Worm (Caenorhabditis elegans) whole organism, L4 larva: ENCODE results near the gene EGAP1.1.

Source experiments
- F10B5.3 ChIP-seq: sonication (generic microtip); optimal IDR thresholded peaks from 2 replicates; lab custom pipeline; 2016; ENCODE audit warnings: mild to moderate bottlenecking, missing genetic modification characterization, missing compliant biosample characterization
- ZK546.5 ChIP-seq, 2 experiments: sonication (generic microtip); optimal IDR thresholded peaks; 2 replicates each; lab custom pipeline; 2017; ENCODE audit warnings: missing biosample characterization in 2 of 2, missing genetic modification characterization in 2 of 2
- aha-1 ChIP-seq: fragments of 150-350 bp; peaks from one replicate; lab custom pipeline; 2014; ENCODE audit warnings: missing biosample characterization, missing genetic modification characterization
- ama-1 ChIP-seq: fragments of 150-350 bp; optimal IDR thresholded peaks from 2 replicates; lab custom pipeline; 2014; ENCODE audit warnings: inconsistent platforms, mixed read lengths
- ceh-20 ChIP-seq: fragments of 200-800 bp; sonication (Bioruptor generic); IDR thresholded peaks from 2 replicates; pipeline ENCODE4 v1.3.6; 2022; ENCODE audit warnings: missing genetic modification reagents, missing genetic modification characterization, missing compliant biosample characterization
- ceh-28 ChIP-seq: fragments of 150-350 bp; optimal IDR thresholded peaks from 2 replicates; lab custom pipeline; 2014; ENCODE audit warnings: missing biosample characterization, missing genetic modification reagents, missing genetic modification characterization
- ctbp-1 ChIP-seq: fragments of 200-800 bp; sonication (Bioruptor generic); IDR thresholded peaks from 2 replicates; pipeline ENCODE4 v1.3.6; 2022; ENCODE audit warnings: missing genetic modification reagents, missing genetic modification characterization, missing compliant biosample characterization
- daf-16 ChIP-seq, 3 experiments: sonication (generic microtip); optimal IDR thresholded peaks; 2 replicates each; lab custom pipeline; 2016 to 2017; ENCODE audit warnings: missing genetic modification characterization in 3 of 3, missing genetic modification reagents in 3 of 3, mild to moderate bottlenecking in 2 of 3, missing compliant biosample characterization in 2 of 3, missing biosample characterization in 1 of 3, moderate library complexity in 1 of 3
- dmd-6 ChIP-seq: fragments of 200-800 bp; sonication (Bioruptor generic); IDR thresholded peaks from 2 replicates; pipeline ENCODE4 v1.3.6; 2022; ENCODE audit warnings: missing genetic modification reagents, missing genetic modification characterization, missing compliant biosample characterization
- egl-43 ChIP-seq: fragments of 200-800 bp; sonication (Bioruptor generic); IDR thresholded peaks from 2 replicates; pipeline ENCODE4 v1.3.6; 2022; ENCODE audit warnings: missing genetic modification reagents, missing genetic modification characterization, missing compliant biosample characterization
- fkh-10 ChIP-seq: fragments of 150-350 bp; optimal IDR thresholded peaks from 2 replicates; lab custom pipeline; 2014; ENCODE audit warnings: missing biosample characterization, missing genetic modification reagents, missing genetic modification characterization
- hif-1 ChIP-seq, 2 experiments: sonication (generic microtip); optimal IDR thresholded peaks; 2 replicates each; lab custom pipeline; 2016 to 2017; ENCODE audit warnings: missing compliant biosample characterization in 2 of 2, missing genetic modification characterization in 2 of 2, missing genetic modification reagents in 2 of 2, missing genotype in 2 of 2, mild to moderate bottlenecking in 1 of 2
- hlh-11 ChIP-seq: fragments of 200-800 bp; sonication (Bioruptor generic); optimal IDR thresholded peaks from 2 replicates; lab custom pipeline; 2018; ENCODE audit warnings: mild to moderate bottlenecking, missing genetic modification characterization, missing compliant biosample characterization
- hlh-30 ChIP-seq: sonication (generic microtip); optimal IDR thresholded peaks from 2 replicates; lab custom pipeline; 2017; ENCODE audit warnings: antibody characterized with exemption, mild to moderate bottlenecking, missing genetic modification characterization, missing compliant biosample characterization; ENCODE audit not compliant: insufficient read depth
- hmg-1.1 ChIP-seq: fragments of 200-800 bp; sonication (Bioruptor generic); IDR thresholded peaks from 2 replicates; pipeline ENCODE4 v1.3.6; 2022; ENCODE audit warnings: missing genetic modification reagents, missing genetic modification characterization, missing compliant biosample characterization
- lin-1 ChIP-seq: fragments of 200-800 bp; sonication (Bioruptor generic); IDR thresholded peaks from 2 replicates; pipeline ENCODE4 v1.3.6; 2022; ENCODE audit warnings: missing genetic modification reagents, missing genetic modification characterization, missing compliant biosample characterization
- lsy-2 ChIP-seq, 2 experiments: fragments of 150-350 bp in 1 of 2; sonication (generic microtip) in 1 of 2; optimal IDR thresholded peaks; 2 replicates each; lab custom pipeline; 2014 to 2017; ENCODE audit warnings: missing biosample characterization in 2 of 2, missing genetic modification characterization in 2 of 2
- madf-5 ChIP-seq, 2 experiments: fragments of 200-800 bp; sonication (Bioruptor generic); IDR thresholded peaks; 2 replicates each; pipeline ENCODE4 v1.3.6; 2022; ENCODE audit warnings: missing compliant biosample characterization in 2 of 2, missing genetic modification characterization in 2 of 2
- madf-9 ChIP-seq: fragments of 200-800 bp; sonication (Bioruptor generic); conservative IDR thresholded peaks from 2 replicates; pipeline ENCODE4 v1.3.6; 2022; ENCODE audit warnings: missing genetic modification reagents, missing genetic modification characterization, missing compliant biosample characterization
- mep-1 ChIP-seq: fragments of 150-350 bp; sonication (generic microtip); optimal IDR thresholded peaks from 3 replicates; lab custom pipeline; 2014; ENCODE audit warnings: missing biosample characterization, missing genetic modification characterization
- mes-2 ChIP-seq: sonication (generic microtip); optimal IDR thresholded peaks from 2 replicates; lab custom pipeline; 2016; ENCODE audit warnings: missing genotype, mild to moderate bottlenecking, missing genetic modification characterization, missing compliant biosample characterization; ENCODE audit not compliant: poor library complexity, severe bottlenecking
- mxl-3 ChIP-seq: fragments of 200-800 bp; sonication (Bioruptor generic); optimal IDR thresholded peaks from 2 replicates; lab custom pipeline; 2018; ENCODE audit warnings: mild to moderate bottlenecking, missing genetic modification characterization, missing compliant biosample characterization
- nhr-11 ChIP-seq: fragments of 150-350 bp; optimal IDR thresholded peaks from 2 replicates; lab custom pipeline; 2014; ENCODE audit warnings: missing biosample characterization, missing genetic modification characterization
- nhr-25 ChIP-seq: sonication (generic microtip); optimal IDR thresholded peaks from 2 replicates; lab custom pipeline; 2017; ENCODE audit warnings: missing genetic modification characterization, mild to moderate bottlenecking, missing compliant biosample characterization, antibody characterized with exemption, moderate library complexity, borderline replicate concordance; ENCODE audit not compliant: insufficient read depth
- nhr-28 ChIP-seq: fragments of 150-350 bp; optimal IDR thresholded peaks from 2 replicates; lab custom pipeline; 2014; ENCODE audit warnings: missing biosample characterization, missing genetic modification characterization
- pha-4 ChIP-seq, 2 experiments: fragments of 150-350 bp in 1 of 2; fragments of 200-800 bp in 1 of 2; sonication (Bioruptor generic) in 1 of 2; IDR thresholded peaks in 1 of 2; optimal IDR thresholded peaks in 1 of 2; 2 replicates each; pipeline versions ENCODE4 v1.3.6 to Lab custom; 2014 to 2022; ENCODE audit warnings: missing genetic modification characterization in 2 of 2, missing genetic modification reagents in 2 of 2, missing biosample characterization in 1 of 2, missing compliant biosample characterization in 1 of 2
- php-3 ChIP-seq: fragments of 200-800 bp; sonication (Bioruptor generic); IDR thresholded peaks from 2 replicates; pipeline ENCODE4 v1.3.6; 2022; ENCODE audit warnings: missing genetic modification reagents, missing genetic modification characterization, missing compliant biosample characterization
- pqm-1 ChIP-seq: sonication (generic microtip); optimal IDR thresholded peaks from 2 replicates; lab custom pipeline; 2017; ENCODE audit warnings: missing biosample characterization, missing genetic modification characterization
- rbr-2 ChIP-seq: sonication (generic microtip); optimal IDR thresholded peaks from 2 replicates; lab custom pipeline; 2016; ENCODE audit warnings: missing genotype, missing genetic modification characterization, missing compliant biosample characterization
- sdz-12 ChIP-seq: fragments of 200-800 bp; sonication (Bioruptor generic); optimal IDR thresholded peaks from 2 replicates; lab custom pipeline; 2018; ENCODE audit warnings: mild to moderate bottlenecking, missing genetic modification characterization, missing compliant biosample characterization
- set-16 ChIP-seq: fragments of 200-800 bp; sonication (Bioruptor generic); IDR thresholded peaks from 2 replicates; pipeline ENCODE4 v1.3.6; 2022; ENCODE audit warnings: missing genetic modification reagents, missing genetic modification characterization, missing compliant biosample characterization
- snpc-4 ChIP-seq: fragments of 150-350 bp; optimal IDR thresholded peaks from 2 replicates; lab custom pipeline; 2014; ENCODE audit warnings: missing biosample characterization, missing genetic modification characterization
- unc-39 ChIP-seq: sonication (generic microtip); optimal IDR thresholded peaks from 2 replicates; lab custom pipeline; 2017; ENCODE audit warnings: missing biosample characterization, missing genetic modification characterization
- unc-62 ChIP-seq, 3 experiments: fragments of 150-350 bp in 1 of 3; sonication (generic microtip); optimal IDR thresholded peaks in 2 of 3; peaks in 1 of 3; 1 replicate in 1 of 3; 2 replicates in 2 of 3; lab custom pipeline; 2014 to 2017; ENCODE audit warnings: missing biosample characterization in 3 of 3, missing genetic modification characterization in 3 of 3, missing genetic modification reagents in 3 of 3, missing genotype in 1 of 3
- zip-11 ChIP-seq: fragments of 200-800 bp; sonication (Bioruptor generic); IDR thresholded peaks from 2 replicates; pipeline ENCODE4 v1.3.6; 2022; ENCODE audit warnings: missing genetic modification characterization, missing compliant biosample characterization

The EGAP1.1 gene

DNA sequence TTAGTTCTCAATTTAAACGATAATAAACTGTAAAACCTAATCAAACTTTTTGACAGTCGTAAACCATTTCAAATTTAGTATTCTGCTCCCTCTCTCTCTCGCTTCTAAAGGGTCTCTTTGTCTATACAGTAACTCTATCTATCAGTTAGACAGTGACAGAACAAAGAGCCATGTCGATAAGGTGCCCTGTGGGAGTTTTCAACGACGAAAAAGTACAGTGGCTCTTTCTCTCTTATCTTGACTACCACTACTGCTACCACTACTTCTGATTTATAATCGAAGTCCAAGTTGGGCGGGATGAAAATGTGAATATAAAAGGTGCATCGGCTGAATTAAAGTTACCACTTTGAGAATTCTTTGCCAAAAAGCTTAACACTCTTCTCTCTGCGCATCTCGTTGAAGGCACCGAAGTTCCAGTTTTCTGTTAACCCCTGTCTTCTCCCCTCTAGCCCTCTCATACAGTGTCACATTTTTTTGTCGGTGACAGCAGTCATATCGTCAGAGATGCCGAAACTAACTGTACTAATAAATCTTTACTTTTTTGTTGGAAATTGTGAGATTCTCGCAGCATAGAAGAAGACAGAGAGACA is 13.8 kb upstream of the EGAP1.1 start:
- TF ChIP-seq pqm-1 (tag; lab: Kevin White, UChicago) (peak; percentile 12), snpc-4 (tag; lab: Kevin White, UChicago) (no peak), mes-2 (peak; percentile 32), hlh-30 (tag; lab: Kevin White, UChicago) (peak; percentile 15), hmg-1.1 (GFP tag; lab: Robert Waterston, UW) (peak; percentile 26; the same call in 1 of the 2 replicates), nhr-28 (tag; lab: Kevin White, UChicago) (peak; percentile 8), daf-16 (GFP tag; optimal IDR thresholded peaks at IDR 0.05; lab: Kevin White, UChicago) (no peak), daf-16 (tag; optimal IDR thresholded peaks at IDR 0.05; lab: Kevin White, UChicago) (peak; percentile 55), sdz-12 (GFP tag; lab: Kevin White, UChicago) (no peak), unc-62 (GFP tag; optimal IDR thresholded peaks at IDR 0.05 in 1 of 2; lab: Kevin White, UChicago) (peak in 1 of 2 experiments; percentile 93), unc-62 (tag; optimal IDR thresholded peaks at IDR 0.05; lab: Kevin White, UChicago) (no peak), ama-1 (no peak), hlh-11 (tag; lab: Kevin White, UChicago) (peak; percentile 42), php-3 (GFP tag; lab: Robert Waterston, UW) (peak; percentile 14; the same call in 1 of the 2 replicates), lin-1 (GFP tag; lab: Robert Waterston, UW) (0 out of 2 replicates have a peak, but pooled peaks have one; percentile 20), madf-5 (GFP tag; IDR thresholded peaks at IDR 0.05; lab: Robert Waterston, UW) (0 out of 4 replicates have a peak, but pooled peaks have one; percentile 25 to 49)

DNA sequence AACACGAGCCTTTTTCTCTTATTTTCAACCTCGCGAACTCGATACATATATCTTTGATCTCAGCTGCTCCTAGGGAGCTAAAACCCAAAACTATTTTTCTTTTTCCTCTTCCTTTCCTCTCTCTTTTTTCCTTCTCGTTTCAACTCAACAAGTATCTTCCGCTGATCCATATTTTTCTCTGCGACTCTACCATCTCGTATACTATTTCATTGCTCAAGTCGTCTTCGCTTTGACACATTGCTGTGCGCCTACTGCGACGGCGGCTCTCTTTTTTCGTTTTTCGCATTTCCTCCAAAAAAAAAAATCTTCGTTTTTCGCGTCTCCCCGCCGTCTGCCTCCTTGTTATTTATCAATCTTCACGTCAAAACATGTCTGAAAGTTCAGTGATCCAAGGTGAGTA is 12.8 kb upstream of the EGAP1.1 start:
- TF ChIP-seq set-16 (GFP tag; lab: Robert Waterston, UW): peak; percentile 48; the same call in 1 of the 2 replicates
- TF ChIP-seq mxl-3 (GFP tag; lab: Kevin White, UChicago): no peak
- no peak for TF ChIP-seq madf-9 (GFP tag; lab: Robert Waterston, UW)
- TF ChIP-seq hlh-30 (tag; lab: Kevin White, UChicago): peak; percentile 2
- TF ChIP-seq mep-1 (tag; lab: Kevin White, UChicago): peak; percentile 54
- TF ChIP-seq pha-4 (GFP tag; IDR thresholded peaks at IDR 0.05; lab: Robert Waterston, UW): peak; percentile 42; the same call in 1 of the 2 replicates
- no peak for TF ChIP-seq pha-4 (tag; optimal IDR thresholded peaks at IDR 0.05; lab: Kevin White, UChicago)
- TF ChIP-seq lsy-2 (tag; optimal IDR thresholded peaks at IDR 0.05; lab: Kevin White, UChicago): peak in 1 of 2 experiments; percentile 44
- no peak for TF ChIP-seq ceh-28 (tag; lab: Kevin White, UChicago)
- peak; percentile 76 for TF ChIP-seq fkh-10 (GFP tag; lab: Kevin White, UChicago)
- no peak for TF ChIP-seq unc-39
- peak; percentile 57 for TF ChIP-seq hlh-11 (tag; lab: Kevin White, UChicago)
- no peak for TF ChIP-seq F10B5.3
- peak in 1 of 2 experiments; percentile 94 for TF ChIP-seq unc-62 (GFP tag; optimal IDR thresholded peaks at IDR 0.05 in 1 of 2; lab: Kevin White, UChicago)
- TF ChIP-seq unc-62 (tag; optimal IDR thresholded peaks at IDR 0.05; lab: Kevin White, UChicago): no peak
- TF ChIP-seq ceh-20 (GFP tag; lab: Robert Waterston, UW): peak; percentile 56
- peak; percentile 59 for TF ChIP-seq hmg-1.1 (GFP tag; lab: Robert Waterston, UW)
- TF ChIP-seq rbr-2 (tag; lab: Kevin White, UChicago): peak; percentile 36
- peak; percentile 94 for TF ChIP-seq aha-1 (tag; lab: Kevin White, UChicago)
- TF ChIP-seq egl-43: 0 out of 2 replicates have a peak, but pooled peaks have one; percentile 5
- TF ChIP-seq ZK546.5 (tag; optimal IDR thresholded peaks at IDR 0.05; lab: Kevin White, UChicago): no peak
- TF ChIP-seq nhr-11 (tag; lab: Kevin White, UChicago): peak; percentile 4
- peak; percentile 50; the same call in 1 of the 2 replicates for TF ChIP-seq ctbp-1
- TF ChIP-seq zip-11 (GFP tag; lab: Robert Waterston, UW): no peak
- TF ChIP-seq nhr-25 (tag; lab: Kevin White, UChicago): no peak
- peak; percentile 10; the same call in 1 of the 2 replicates for TF ChIP-seq dmd-6 (GFP tag; lab: Robert Waterston, UW)
- no peak for TF ChIP-seq sdz-12 (GFP tag; lab: Kevin White, UChicago)
- peak; percentile 20 for TF ChIP-seq mes-2
- TF ChIP-seq daf-16 (GFP tag; optimal IDR thresholded peaks at IDR 0.05; lab: Kevin White, UChicago): peak in 1 of 2 experiments; percentile 56
- TF ChIP-seq daf-16 (tag; optimal IDR thresholded peaks at IDR 0.05; lab: Kevin White, UChicago): no peak
- peak in 1 of 2 experiments; percentile 16 for TF ChIP-seq hif-1 (tag; optimal IDR thresholded peaks at IDR 0.05; lab: Kevin White, UChicago)
